Fruit fly (Drosophila melanogaster): ENCODE results near the gene CG31650.

DNA sequence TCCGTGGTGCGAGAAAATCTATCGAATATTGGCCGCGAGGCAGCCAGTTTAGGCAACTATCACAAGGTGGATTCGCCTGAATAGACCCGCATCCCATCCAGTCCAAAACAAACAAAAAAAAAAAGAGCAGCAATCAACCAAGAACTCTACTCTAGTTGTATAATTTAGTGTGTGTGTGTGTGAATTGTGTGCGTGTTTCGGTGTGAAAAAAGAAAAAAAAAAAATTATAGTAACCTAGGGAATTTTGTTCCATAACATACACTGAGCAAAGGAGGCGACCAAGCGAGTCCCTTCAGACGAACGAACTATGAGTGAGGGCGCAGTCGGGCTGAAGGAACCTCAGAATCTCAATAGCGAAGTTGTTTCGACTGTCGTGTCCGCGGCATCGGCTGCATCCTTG, 1.7 kb upstream of the CG31650 start:
- TF ChIP-seq Hnf4 (GFP tag; optimal IDR thresholded peaks at IDR 0.05) (no peak), Abd-B (GFP tag; optimal IDR thresholded peaks at IDR 0.05) (no peak), psq (GFP tag; optimal IDR thresholded peaks at IDR 0.05) (no peak), Hr78 (GFP tag; optimal IDR thresholded peaks at IDR 0.05) (no peak)
